Worm (Caenorhabditis elegans) whole organism, late embryonic: ENCODE measurements around the gene F33C8.4.

ENCODE experiments used
- C38D4.7 ChIP-seq: fragments of 200-800 bp; sonication (Bioruptor generic); optimal IDR thresholded peaks from 2 replicates; lab custom pipeline; 2018; ENCODE audit warnings: mild to moderate bottlenecking, missing genetic modification characterization, moderate library complexity, missing compliant biosample characterization
- ama-1 ChIP-seq: fragments of 150-350 bp; optimal IDR thresholded peaks from 2 replicates; lab custom pipeline; 2014
- ceh-19 ChIP-seq: fragments of 200-800 bp; sonication (Bioruptor generic); optimal IDR thresholded peaks from 2 replicates; lab custom pipeline; 2018; ENCODE audit warnings: mild to moderate bottlenecking, missing genetic modification characterization, missing compliant biosample characterization
- elt-4 ChIP-seq: sonication (generic microtip); optimal IDR thresholded peaks from 2 replicates; lab custom pipeline; 2016; ENCODE audit warnings: missing genetic modification characterization, missing compliant biosample characterization
- ets-4 ChIP-seq: sonication (generic microtip); optimal IDR thresholded peaks from 2 replicates; lab custom pipeline; 2016; ENCODE audit warnings: missing genetic modification characterization, missing compliant biosample characterization
- lin-11 ChIP-seq: fragments of 200-800 bp; sonication (Bioruptor generic); optimal IDR thresholded peaks from 2 replicates; lab custom pipeline; 2018; ENCODE audit warnings: mild to moderate bottlenecking, missing genetic modification characterization, missing compliant biosample characterization
- ref-2 ChIP-seq: sonication (generic microtip); optimal IDR thresholded peaks from 2 replicates; lab custom pipeline; 2016; ENCODE audit warnings: missing genetic modification characterization, missing compliant biosample characterization
- sox-2 ChIP-seq: fragments of 200-800 bp; sonication (Bioruptor generic); IDR thresholded peaks from 2 replicates; pipeline ENCODE4 v1.3.6; 2022; ENCODE audit warnings: missing genetic modification reagents, missing genetic modification characterization, missing compliant biosample characterization
- sox-4 ChIP-seq: sonication (generic microtip); optimal IDR thresholded peaks from 2 replicates; lab custom pipeline; 2017; ENCODE audit warnings: mild to moderate bottlenecking, missing genetic modification characterization, inconsistent platforms, missing compliant biosample characterization
- unc-55 ChIP-seq: sonication (generic microtip); optimal IDR thresholded peaks from 2 replicates; lab custom pipeline; 2017; ENCODE audit warnings: missing biosample characterization, missing genetic modification reagents, missing genetic modification characterization

DNA sequence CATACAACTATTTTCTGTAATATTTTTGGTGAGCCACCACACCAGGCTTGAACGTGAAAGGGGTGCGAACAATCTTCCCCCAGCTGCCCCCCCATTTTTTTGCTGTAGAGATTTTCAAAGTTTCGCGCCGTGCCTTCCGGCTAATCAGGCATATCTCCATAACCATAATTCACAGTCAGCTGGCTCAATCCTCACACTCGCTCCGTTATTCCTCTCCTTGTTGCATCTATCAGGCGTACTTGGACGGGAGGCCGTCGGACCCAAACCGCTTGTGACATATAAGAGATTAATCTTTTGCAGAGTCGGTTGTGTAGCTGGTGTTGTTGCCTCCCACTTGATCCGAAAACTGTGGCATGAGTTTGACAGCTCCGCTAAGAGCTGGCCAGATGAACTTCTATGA lies 41.2 kb downstream of the F33C8.4 start, which contains the start of gene unc-3:
- TF ChIP-seq ama-1 (no peak), ceh-19 (GFP tag; lab: Kevin White, UChicago) (no peak), sox-4 (tag; lab: Kevin White, UChicago) (no peak), sox-2 (GFP tag; lab: Robert Waterston, UW) (no peak), lin-11 (tag; lab: Kevin White, UChicago) (no peak), ref-2 (tag; lab: Kevin White, UChicago) (no peak), elt-4 (tag; lab: Kevin White, UChicago) (no peak), ets-4 (tag; lab: Kevin White, UChicago) (no peak), unc-55 (no peak), C38D4.7 (GFP tag; lab: Kevin White, UChicago) (no peak)
